Fruit fly (Drosophila melanogaster) Kc167 (cell line): ENCODE measurements around the gene CG14881.

ENCODE experiments used
- Myc ChIP-seq: fragments of >200 bp; optimal IDR thresholded peaks from 2 replicates; lab custom pipeline; 2017; ENCODE audit warnings: missing external identifiers
- Sin3A ChIP-seq: fragments of >200 bp; optimal IDR thresholded peaks from 2 replicates; lab custom pipeline; 2018; ENCODE audit warnings: missing external identifiers
- h ChIP-seq: fragments of >200 bp; optimal IDR thresholded peaks from 3 replicates; lab custom pipeline; 2018; ENCODE audit warnings: missing external identifiers
- insv ChIP-seq: fragments of >200 bp; optimal IDR thresholded peaks from 3 replicates; lab custom pipeline; 2018; ENCODE audit warnings: missing external identifiers
- psq ChIP-seq: fragments of >200 bp; optimal IDR thresholded peaks from 2 replicates; lab custom pipeline; 2017; ENCODE audit warnings: missing external identifiers
- ttk ChIP-seq: sonication (Bioruptor generic); optimal IDR thresholded peaks from 2 replicates; lab custom pipeline; 2017; ENCODE audit warnings: missing external identifiers

CG14881 gene

DNA sequence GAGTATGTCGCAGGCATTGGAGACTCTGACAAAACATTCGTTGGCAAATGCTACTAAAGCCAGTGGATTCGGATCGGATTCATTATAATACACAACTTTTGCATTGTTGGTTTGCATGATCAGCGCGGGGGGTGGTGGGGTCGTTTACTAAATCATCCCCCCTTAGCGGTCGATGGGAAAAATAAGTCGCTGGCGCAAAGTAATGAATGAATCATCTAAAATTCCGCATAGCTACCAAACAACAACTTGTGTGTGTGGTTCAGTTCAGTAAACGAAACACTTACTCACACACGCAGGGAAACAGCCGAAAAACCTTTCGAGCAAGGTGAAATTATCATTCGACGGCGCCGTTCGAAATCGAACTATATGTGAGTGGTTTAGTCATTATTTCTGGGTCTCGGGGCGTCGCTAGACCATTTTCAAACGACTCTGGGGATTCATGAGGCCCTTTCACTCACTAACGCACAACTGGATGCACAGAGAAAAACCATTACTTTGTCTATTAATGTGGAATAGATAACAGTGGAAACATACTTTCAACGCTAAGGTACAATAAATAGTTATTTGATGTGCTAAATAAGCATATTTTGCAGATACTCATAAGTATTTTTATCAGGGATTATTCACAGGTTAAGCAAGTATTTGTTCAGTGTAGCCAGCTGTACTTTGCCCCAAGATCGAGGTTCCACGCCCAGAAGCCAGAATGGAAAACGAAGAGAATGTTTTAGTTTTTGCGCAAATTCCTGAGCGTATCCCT is 13.9 kb downstream of the CG14881 start:
- TF ChIP-seq ttk (no peak), h (no peak), insv (no peak), Sin3A (lab: Kevin White, UChicago) (no peak), psq (lab: Kevin White, UChicago) (no peak), Myc (no peak)

DNA sequence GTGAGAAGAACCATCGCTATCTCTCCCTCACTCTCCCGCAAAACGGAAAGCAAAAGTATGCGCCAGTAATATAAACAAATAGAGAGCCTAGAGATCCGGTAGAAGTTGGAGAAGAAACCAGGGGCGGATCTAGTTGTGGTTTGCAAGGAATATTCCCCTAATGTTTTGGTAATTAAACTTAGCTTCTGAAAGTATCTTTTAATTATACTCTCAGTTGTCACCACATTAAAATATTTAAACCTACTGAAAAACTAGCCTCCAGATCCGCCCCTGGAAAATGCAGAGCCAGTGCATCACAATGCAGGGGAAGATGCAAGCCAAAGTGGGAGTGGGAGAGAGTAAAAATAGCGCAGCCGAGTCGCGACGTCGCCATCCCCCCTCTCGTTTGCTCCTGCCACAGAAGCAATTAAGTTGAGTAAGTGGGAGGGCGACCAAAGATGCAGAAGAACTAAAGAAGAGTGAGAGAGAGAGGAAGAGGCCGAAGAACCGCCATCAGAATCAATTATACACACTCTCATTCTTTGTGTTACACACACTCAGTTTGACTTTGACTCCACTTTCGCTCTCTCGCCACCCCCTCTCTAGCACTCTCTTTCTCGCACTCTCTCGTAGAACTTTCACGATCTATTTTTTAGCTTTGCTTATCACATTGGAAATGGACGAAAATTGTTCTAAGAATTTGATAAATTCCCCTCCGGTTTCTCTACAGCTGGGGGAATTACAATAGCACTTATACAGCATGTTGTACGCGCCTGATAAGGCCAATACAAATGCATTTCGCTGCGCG is 14.7 kb downstream of the CG14881 start:
- TF ChIP-seq Myc (no peak), ttk (no peak), insv (no peak), Sin3A (lab: Kevin White, UChicago) (no peak), h (no peak), psq (lab: Kevin White, UChicago) (no peak)

DNA sequence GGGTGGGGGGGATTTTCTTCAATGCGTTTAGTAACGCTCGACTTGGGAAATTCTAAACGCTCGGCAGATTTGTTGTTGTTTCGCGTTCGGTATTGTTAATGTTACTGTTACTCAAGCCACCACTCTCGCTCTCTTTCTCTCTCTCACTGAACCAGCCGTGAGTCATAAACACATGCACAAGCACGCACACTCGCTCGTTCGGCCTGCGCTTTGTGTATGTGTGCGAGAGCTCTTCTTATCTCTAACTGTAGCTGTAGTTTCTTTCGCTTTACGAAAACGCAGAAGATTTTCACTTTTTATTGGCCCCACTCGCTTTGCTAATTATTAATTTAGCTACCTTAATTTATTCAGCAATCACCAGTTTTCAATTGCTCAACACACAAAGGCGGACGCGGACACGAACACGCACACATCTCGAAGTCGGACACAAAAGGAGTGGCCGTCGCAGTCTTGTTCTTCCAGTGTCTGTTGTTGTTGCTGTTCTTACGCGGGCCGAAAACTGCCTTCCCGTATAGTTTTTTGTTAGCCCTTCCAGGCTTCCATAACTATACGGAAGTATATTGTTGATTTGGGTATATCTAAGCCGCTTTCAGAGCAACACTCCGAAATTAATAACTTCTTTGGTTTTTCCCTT is 18.4 kb downstream of the CG14881 start:
- TF ChIP-seq ttk: no peak
- no peak for TF ChIP-seq insv
- TF ChIP-seq Myc: no peak
- no peak for TF ChIP-seq h
- TF ChIP-seq Sin3A (lab: Kevin White, UChicago): no peak
- no peak for TF ChIP-seq psq (lab: Kevin White, UChicago)

DNA sequence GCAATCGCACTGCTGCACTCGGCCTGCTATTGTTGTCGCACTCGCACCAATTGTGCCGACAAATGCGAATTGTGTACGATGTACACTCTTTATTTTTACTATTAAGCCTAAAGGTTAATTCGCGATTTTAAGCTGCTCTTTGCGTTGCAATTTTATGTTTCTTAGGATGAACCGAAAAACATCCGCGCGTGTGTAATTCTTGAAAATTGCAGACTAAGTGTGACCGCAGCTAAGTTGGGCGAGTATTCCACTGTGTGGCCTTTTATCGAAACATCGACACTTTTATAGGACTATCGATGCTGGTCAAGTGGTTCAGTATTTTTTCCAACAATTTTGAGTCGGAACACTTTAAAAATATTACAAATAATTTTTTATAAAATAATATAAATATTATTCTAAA is 18.9 kb downstream of the CG14881 start, which contains the start of gene Pak3:
TSS of gene Pak3 (minus strand) at position 225 of the 400 bp plus-strand sequence.
- TF ChIP-seq psq (lab: Kevin White, UChicago) (no peak), Myc (no peak), h (no peak), ttk (no peak), insv (no peak), Sin3A (lab: Kevin White, UChicago) (no peak)

DNA sequence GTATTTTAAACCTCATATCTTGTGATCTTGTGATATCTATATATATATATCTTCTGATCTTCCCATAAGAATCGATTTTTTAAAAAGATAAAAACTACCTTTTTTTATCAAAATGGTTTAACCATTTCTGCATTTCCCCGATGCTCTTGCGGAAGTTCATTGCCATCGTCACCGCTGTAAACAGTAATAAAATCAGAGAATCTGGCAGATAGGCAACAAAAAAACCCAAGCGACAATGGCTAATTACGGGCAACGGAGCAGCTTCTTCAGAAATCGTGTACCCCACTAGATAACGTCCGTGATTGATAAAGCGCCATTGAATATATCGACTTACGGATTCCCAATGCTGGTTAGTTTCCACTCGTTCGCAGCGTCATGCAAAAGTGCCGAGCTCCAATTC is 19.5 kb downstream of the CG14881 start, which contains the start of gene CG10405:
TSS of gene CG10405 (plus strand) at position 301 of the 400 bp plus-strand sequence.
- TF ChIP-seq psq (lab: Kevin White, UChicago) (no peak), ttk (no peak)

DNA sequence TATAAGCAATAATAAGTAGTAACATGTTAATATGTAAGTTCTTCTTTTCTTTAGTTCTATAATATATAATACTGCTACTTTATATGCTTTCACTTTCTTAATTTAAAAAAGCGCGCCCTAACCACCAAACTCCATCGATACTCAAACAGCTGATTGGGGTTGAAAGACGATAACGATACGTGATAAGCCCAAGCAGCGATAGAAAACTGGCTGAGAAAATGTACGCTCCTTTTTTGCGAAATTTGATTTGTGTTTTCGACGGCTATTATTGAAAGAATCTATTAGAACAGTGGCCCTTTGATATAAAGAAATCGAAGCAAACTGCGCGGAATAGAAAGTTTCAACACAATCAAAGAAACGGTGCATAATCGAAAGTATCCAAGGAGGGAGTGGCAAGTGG is 21.2 kb downstream of the CG14881 start, which contains the start of gene CG14883:
TSS of gene CG14883 (plus strand) at position 178 of the 400 bp plus-strand sequence.
- TF ChIP-seq Sin3A (lab: Kevin White, UChicago): no peak
- no peak for TF ChIP-seq h
- TF ChIP-seq insv: no peak
- TF ChIP-seq Myc: no peak
- no peak for TF ChIP-seq ttk
- no peak for TF ChIP-seq psq (lab: Kevin White, UChicago)

DNA sequence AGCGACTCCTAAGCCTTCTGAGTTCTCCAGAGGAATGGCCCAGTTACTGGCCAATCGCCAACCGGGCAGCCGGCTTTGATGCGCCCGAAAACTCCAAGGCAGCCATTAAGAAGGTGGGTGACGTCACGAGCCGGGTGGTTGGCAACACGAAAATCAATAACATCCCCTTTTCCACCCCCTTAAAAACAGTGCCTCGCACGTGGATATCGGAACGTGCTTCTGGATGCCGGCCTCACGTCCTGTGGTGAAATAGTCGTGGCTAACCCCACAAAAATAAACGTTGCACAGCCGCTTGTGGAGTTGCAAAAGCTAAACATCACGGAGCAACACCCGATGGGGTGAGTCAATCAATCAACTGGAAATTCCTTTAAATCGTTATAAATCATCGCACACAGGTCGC is 21.9 kb downstream of the CG14881 start:
- TF ChIP-seq Myc (no peak), h (no peak), Sin3A (lab: Kevin White, UChicago) (no peak), insv (no peak), ttk (no peak), psq (lab: Kevin White, UChicago) (no peak)

DNA sequence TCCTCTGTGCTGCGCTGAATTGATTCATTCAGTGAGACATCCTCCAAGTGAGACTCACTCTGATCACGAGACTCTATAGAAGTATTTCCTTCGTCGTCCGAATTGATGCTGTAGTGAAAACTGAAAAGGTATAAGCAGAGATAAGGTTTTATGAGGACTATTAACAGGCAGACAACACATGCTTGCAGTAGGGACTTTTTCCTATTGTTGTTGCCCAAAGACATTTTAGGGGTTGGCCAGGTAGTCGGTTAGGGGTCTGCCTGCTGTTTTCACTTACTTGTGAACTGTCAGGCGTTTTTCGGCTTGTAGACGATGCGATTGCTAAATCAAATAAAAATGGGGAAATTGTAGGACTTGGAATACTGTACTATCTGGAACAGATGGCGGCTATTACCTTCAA is 33.9 kb downstream of the CG14881 start:
- TF ChIP-seq insv (no peak), psq (lab: Kevin White, UChicago) (no peak), ttk (no peak), Sin3A (lab: Kevin White, UChicago) (no peak), h (no peak), Myc (no peak)

DNA sequence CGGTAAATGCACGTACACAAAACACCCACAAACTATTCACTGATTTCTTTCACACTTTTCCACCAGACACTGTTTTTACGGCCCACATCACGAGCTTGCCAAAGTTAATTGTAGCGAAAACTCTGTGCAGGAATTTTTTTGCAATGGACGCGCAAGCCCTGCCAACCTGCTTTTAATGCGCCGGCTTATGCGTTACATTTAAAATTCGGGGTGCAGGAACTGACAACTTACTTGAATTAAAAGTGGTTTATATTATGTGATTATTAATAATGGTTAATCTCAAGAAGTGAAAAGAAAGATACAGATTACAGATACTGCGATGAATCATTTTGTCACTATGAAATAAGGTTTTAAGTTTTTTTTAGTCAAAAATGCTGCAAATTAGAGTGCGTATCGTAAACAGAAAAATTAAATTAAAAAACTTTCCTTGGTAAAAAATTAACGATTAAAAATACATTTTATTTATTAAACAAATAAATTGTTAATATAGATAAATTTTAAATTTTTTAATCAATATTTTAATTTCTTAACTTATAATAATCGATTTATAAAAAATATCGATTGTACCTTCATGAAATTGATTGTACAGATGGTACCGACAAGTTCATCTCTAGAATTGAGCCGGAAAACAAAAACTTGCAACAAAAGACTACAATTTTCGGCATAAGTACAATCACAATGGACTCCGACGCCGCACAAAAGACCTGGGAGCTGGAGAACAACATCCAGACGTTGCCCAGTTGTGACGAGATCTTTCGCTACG is 35.0 kb downstream of the CG14881 start, which contains the start of the genes CG42232 and CSN5:
TSS of gene CG42232 (minus strand) at position 163 of the 763 bp plus-strand sequence.
TSS of gene CSN5 (plus strand) at position 599 of the 763 bp plus-strand sequence.
- TF ChIP-seq insv (no peak), psq (lab: Kevin White, UChicago) (no peak), Myc (no peak), Sin3A (lab: Kevin White, UChicago) (no peak), ttk (no peak), h (no peak)

DNA sequence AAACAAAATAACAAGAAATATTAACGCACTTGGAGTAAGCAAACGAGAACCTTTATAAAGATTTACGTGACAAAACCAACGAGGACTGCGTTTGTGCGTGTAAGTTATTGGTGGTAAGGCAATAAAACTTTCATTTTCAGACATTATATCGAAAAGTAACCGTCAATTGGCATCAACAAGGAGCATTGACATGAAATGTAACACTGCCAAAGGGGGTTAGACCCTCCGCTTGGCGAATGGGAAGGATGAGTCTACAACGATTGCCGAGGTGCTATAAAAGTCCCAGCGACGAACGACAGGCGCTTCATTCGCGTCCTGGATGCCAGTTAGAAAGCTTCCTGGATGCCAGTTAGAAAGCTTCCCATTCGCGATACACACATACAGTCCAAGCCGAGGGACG is 37.6 kb downstream of the CG14881 start, which contains the start of gene Gyc89Da:
TSS of gene Gyc89Da (plus strand) at position 301 of the 400 bp plus-strand sequence.
- TF ChIP-seq Sin3A (lab: Kevin White, UChicago) (no peak), Myc (no peak), h (no peak), insv (no peak), psq (lab: Kevin White, UChicago) (no peak), ttk (no peak)

DNA sequence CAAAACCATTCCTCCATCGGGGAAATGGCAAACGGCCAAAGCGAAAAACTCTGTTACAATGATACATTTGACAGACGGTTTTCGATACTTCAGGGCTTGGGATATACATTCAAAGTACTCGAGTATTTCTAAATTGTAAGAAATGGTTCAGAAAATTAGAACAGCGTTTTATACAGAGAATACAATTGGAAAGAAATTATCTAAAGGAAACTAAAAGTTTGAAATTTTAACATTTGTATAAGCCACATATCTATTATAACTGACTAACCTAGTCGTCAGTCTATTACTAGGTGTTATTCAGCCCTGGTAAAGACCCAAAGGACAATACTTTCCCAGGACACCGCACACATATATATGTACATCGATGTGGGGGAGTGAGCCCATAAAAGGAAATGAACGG is 41.8 kb downstream of the CG14881 start:
- no peak for TF ChIP-seq h
- TF ChIP-seq insv: no peak
- TF ChIP-seq Sin3A (lab: Kevin White, UChicago): no peak
- TF ChIP-seq psq (lab: Kevin White, UChicago): no peak
- no peak for TF ChIP-seq ttk
- TF ChIP-seq Myc: no peak

DNA sequence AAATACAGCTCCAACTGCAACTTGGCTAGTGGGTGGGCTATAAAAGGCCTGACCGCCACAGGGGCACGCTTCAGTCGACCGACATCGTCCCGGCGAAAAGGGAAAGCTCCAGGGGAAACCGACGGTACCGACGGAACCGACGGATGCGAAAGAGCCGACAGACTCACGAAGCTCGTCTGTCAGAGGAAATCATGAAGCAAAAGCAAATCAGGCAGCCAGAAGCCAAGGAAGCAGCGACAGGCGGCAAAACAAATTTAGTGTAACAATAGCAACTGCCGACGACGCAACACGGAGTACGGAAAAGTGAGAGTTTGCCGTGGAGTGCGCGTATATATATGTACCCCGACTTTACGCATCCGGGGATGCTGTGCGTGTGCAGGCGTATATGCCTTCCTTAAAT is 42.3 kb downstream of the CG14881 start, which contains the start of gene Gyc89Db:
TSS of gene Gyc89Db (plus strand) at position 78 of the 400 bp plus-strand sequence.
- no peak for TF ChIP-seq insv
- no peak for TF ChIP-seq h
- TF ChIP-seq Sin3A (lab: Kevin White, UChicago): no peak
- no peak for TF ChIP-seq psq (lab: Kevin White, UChicago)
- TF ChIP-seq Myc: no peak
- no peak for TF ChIP-seq ttk
